Fruit fly (Drosophila melanogaster) ovary, adult (tissue): ENCODE results near the gene Ser.

Source experiments
- CG17801 ChIP-seq: fragments of 200-800 bp; optimal IDR thresholded peaks from 2 replicates; lab custom pipeline; 2019; ENCODE audit warnings: missing biosample characterization, mild to moderate bottlenecking, missing genetic modification characterization, moderate library complexity; ENCODE audit not compliant: partially characterized antibody

Ser gene

dm6 chr3R:27194106-27194505, at the start of gene Ser:
Gene Ser (minus strand): TSS chr3R:27194267.
- no peak for TF ChIP-seq CG17801 (GFP tag; lab: Kevin White, UChicago)

- TF ChIP-seq CG17801 (GFP tag; lab: Kevin White, UChicago): no peak
Observed at dm6 chr3R:27240967-27241366, 46.9 kb upstream of the Ser start, which contains the start of gene CG17991. Gene CG17991 (plus strand): TSS chr3R:27241267.

- peak; percentile 5 for TF ChIP-seq CG17801 (GFP tag; lab: Kevin White, UChicago)
Observed at dm6 chr3R:27238438-27239301, 44.6 kb upstream of the Ser start, which contains the start of the genes CG31064 and PolA2. Gene CG31064 (minus strand): TSS chr3R:27239085. Gene PolA2 (plus strand): TSS chr3R:27239163.

dm6 chr3R:27237980-27238379, 43.9 kb upstream of the Ser start:
- no peak for TF ChIP-seq CG17801 (GFP tag; lab: Kevin White, UChicago)

- no peak for TF ChIP-seq CG17801 (GFP tag; lab: Kevin White, UChicago)
Observed at dm6 chr3R:27233398-27233797, 39.3 kb upstream of the Ser start, which contains the start of gene CG31068. Gene CG31068 (plus strand): TSS chr3R:27233698.

- TF ChIP-seq CG17801 (GFP tag; lab: Kevin White, UChicago): no peak
Observed at dm6 chr3R:27229368-27229767, 35.3 kb upstream of the Ser start, which contains the start of gene CG42814. Gene CG42814 (minus strand): TSS chr3R:27229468.

dm6 chr3R:27228342-27228741, 34.3 kb upstream of the Ser start, which contains the start of gene CG42813:
Gene CG42813 (minus strand): TSS chr3R:27228561.
- no peak for TF ChIP-seq CG17801 (GFP tag; lab: Kevin White, UChicago)

- no peak for TF ChIP-seq CG17801 (GFP tag; lab: Kevin White, UChicago)
Observed at dm6 chr3R:27226080-27226648, 32.1 kb upstream of the Ser start.

- TF ChIP-seq CG17801 (GFP tag; lab: Kevin White, UChicago): no peak
Observed at dm6 chr3R:27225490-27225889, 31.4 kb upstream of the Ser start.

- no peak for TF ChIP-seq CG17801 (GFP tag; lab: Kevin White, UChicago)
Observed at dm6 chr3R:27224727-27225126, 30.7 kb upstream of the Ser start.

- TF ChIP-seq CG17801 (GFP tag; lab: Kevin White, UChicago): no peak
Observed at dm6 chr3R:27223012-27223411, 28.9 kb upstream of the Ser start.

- TF ChIP-seq CG17801 (GFP tag; lab: Kevin White, UChicago): no peak
Observed at dm6 chr3R:27222013-27222673, 28.1 kb upstream of the Ser start.

- no peak for TF ChIP-seq CG17801 (GFP tag; lab: Kevin White, UChicago)
Observed at dm6 chr3R:27220829-27221463, 26.9 kb upstream of the Ser start.

dm6 chr3R:27218814-27219213, 24.7 kb upstream of the Ser start:
- no peak for TF ChIP-seq CG17801 (GFP tag; lab: Kevin White, UChicago)

dm6 chr3R:27218288-27218687, 24.2 kb upstream of the Ser start:
- TF ChIP-seq CG17801 (GFP tag; lab: Kevin White, UChicago): no peak
